Worm (Caenorhabditis elegans) whole organism, young adult: ENCODE results near the gene ZK721.3.

ENCODE experiments used
- B0261.1 ChIP-seq: sonication (generic microtip); optimal IDR thresholded peaks from 2 replicates; lab custom pipeline; 2016; ENCODE audit warnings: mild to moderate bottlenecking, missing genetic modification characterization, moderate library complexity, missing compliant biosample characterization
- C06A6.2 ChIP-seq: fragments of 200-800 bp; sonication (Bioruptor generic); conservative IDR thresholded peaks from 2 replicates; pipeline ENCODE4 v1.3.6; 2022; ENCODE audit warnings: missing genetic modification characterization, missing compliant biosample characterization
- D2030.7 ChIP-seq: fragments of 200-800 bp; sonication (Bioruptor generic); IDR thresholded peaks from 2 replicates; pipeline ENCODE4 v1.3.6; 2022; ENCODE audit warnings: missing genetic modification reagents, missing genetic modification characterization, missing compliant biosample characterization
- F39B2.1 ChIP-seq: fragments of 200-800 bp; sonication (Bioruptor generic); IDR thresholded peaks from 2 replicates; pipeline ENCODE4 v1.3.6; 2022; ENCODE audit warnings: missing genetic modification reagents, missing genetic modification characterization, missing compliant biosample characterization
- F57A8.1 ChIP-seq: fragments of 200-800 bp; sonication (Bioruptor generic); optimal IDR thresholded peaks from 2 replicates; lab custom pipeline; 2018; ENCODE audit warnings: mild to moderate bottlenecking, missing genetic modification characterization, moderate library complexity, missing compliant biosample characterization
- F57C9.4 ChIP-seq: sonication (generic microtip); optimal IDR thresholded peaks from 2 replicates; lab custom pipeline; 2017; ENCODE audit warnings: mild to moderate bottlenecking, missing genetic modification characterization, missing compliant biosample characterization
- K12H6.12 ChIP-seq: fragments of 200-800 bp; sonication (Bioruptor generic); optimal IDR thresholded peaks from 2 replicates; lab custom pipeline; 2018; ENCODE audit warnings: mild to moderate bottlenecking, missing genetic modification characterization, missing compliant biosample characterization
- T07F8.4 ChIP-seq: sonication (generic microtip); optimal IDR thresholded peaks from 2 replicates; lab custom pipeline; 2016; ENCODE audit warnings: mild to moderate bottlenecking, missing genetic modification characterization, moderate library complexity, missing compliant biosample characterization
- Y95B8A.8 ChIP-seq: fragments of 200-800 bp; sonication (Bioruptor generic); IDR thresholded peaks from 2 replicates; pipeline ENCODE4 v1.3.6; 2022; ENCODE audit warnings: missing genetic modification reagents, missing genetic modification characterization, missing compliant biosample characterization
- ZK185.1 ChIP-seq: sonication (generic microtip); optimal IDR thresholded peaks from 2 replicates; lab custom pipeline; 2016; ENCODE audit warnings: mild to moderate bottlenecking, missing genetic modification characterization, missing compliant biosample characterization; ENCODE audit not compliant: poor library complexity, severe bottlenecking
- ama-1 ChIP-seq, 3 experiments: fragments of 150-350 bp in 1 of 3; sonication (generic microtip) in 2 of 3; optimal IDR thresholded peaks; 2 replicates each; lab custom pipeline; 2014 to 2018; ENCODE audit warnings: missing biosample characterization in 2 of 3, missing genetic modification characterization in 2 of 3, missing genetic modification reagents in 2 of 3
- athp-1 ChIP-seq: sonication (generic microtip); optimal IDR thresholded peaks from 2 replicates; lab custom pipeline; 2017; ENCODE audit warnings: mild to moderate bottlenecking, missing genetic modification characterization, missing compliant biosample characterization
- attf-5 ChIP-seq: fragments of 200-800 bp; sonication (Bioruptor generic); optimal IDR thresholded peaks from 2 replicates; lab custom pipeline; 2018; ENCODE audit warnings: mild to moderate bottlenecking, missing genetic modification characterization, missing compliant biosample characterization
- bed-1 ChIP-seq: fragments of 200-800 bp; sonication (Bioruptor generic); IDR thresholded peaks from 2 replicates; pipeline ENCODE4 v1.3.6; 2022; ENCODE audit warnings: missing genetic modification reagents, missing genetic modification characterization, missing compliant biosample characterization
- ceh-100 ChIP-seq: fragments of 200-800 bp; sonication (Bioruptor generic); IDR thresholded peaks from 2 replicates; pipeline ENCODE4 v1.3.6; 2022; ENCODE audit warnings: missing genetic modification reagents, missing genetic modification characterization, missing compliant biosample characterization
- ceh-27 ChIP-seq: fragments of 200-800 bp; sonication (Bioruptor generic); optimal IDR thresholded peaks from 2 replicates; lab custom pipeline; 2018; ENCODE audit warnings: mild to moderate bottlenecking, missing genetic modification characterization, moderate library complexity, missing compliant biosample characterization
- ceh-58 ChIP-seq: fragments of 200-800 bp; sonication (Bioruptor generic); IDR thresholded peaks from 2 replicates; pipeline ENCODE4 v1.3.6; 2022; ENCODE audit warnings: missing genetic modification characterization, missing compliant biosample characterization
- egl-44 ChIP-seq: fragments of 200-800 bp; sonication (Bioruptor generic); IDR thresholded peaks from 2 replicates; pipeline ENCODE4 v1.3.6; 2022; ENCODE audit warnings: missing genetic modification reagents, missing genetic modification characterization, missing compliant biosample characterization
- egrh-3 ChIP-seq: fragments of 200-800 bp; sonication (Bioruptor generic); IDR thresholded peaks from 2 replicates; pipeline ENCODE4 v1.3.6; 2022; ENCODE audit warnings: missing genetic modification reagents, missing genetic modification characterization, missing compliant biosample characterization
- him-1 ChIP-seq: sonication (generic microtip); optimal IDR thresholded peaks from 2 replicates; lab custom pipeline; 2016; ENCODE audit warnings: missing genotype, missing genetic modification reagents, missing genetic modification characterization, missing compliant biosample characterization
- hlh-26 ChIP-seq: fragments of 200-800 bp; sonication (Bioruptor generic); conservative IDR thresholded peaks from 2 replicates; pipeline ENCODE4 v1.3.6; 2022; ENCODE audit warnings: missing genetic modification reagents, missing genetic modification characterization, missing compliant biosample characterization
- hrde-1 ChIP-seq: sonication (generic microtip); optimal IDR thresholded peaks from 2 replicates; lab custom pipeline; 2016; ENCODE audit warnings: missing genetic modification characterization, mild to moderate bottlenecking, missing compliant biosample characterization, moderate library complexity, missing genotype, missing genetic modification reagents, borderline replicate concordance
- lin-26 ChIP-seq: fragments of 200-800 bp; sonication (Bioruptor generic); IDR thresholded peaks from 2 replicates; pipeline ENCODE4 v1.3.6; 2022; ENCODE audit warnings: missing genetic modification reagents, missing genetic modification characterization, missing compliant biosample characterization
- lin-40 ChIP-seq: sonication (generic microtip); optimal IDR thresholded peaks from 2 replicates; lab custom pipeline; 2016; ENCODE audit warnings: missing genetic modification characterization, mild to moderate bottlenecking, missing compliant biosample characterization, missing genotype, missing genetic modification reagents
- lir-1 ChIP-seq: fragments of 200-800 bp; sonication (Bioruptor generic); conservative IDR thresholded peaks from 2 replicates; pipeline ENCODE4 v1.3.6; 2022; ENCODE audit warnings: missing genetic modification reagents, missing genetic modification characterization, missing compliant biosample characterization
- lsl-1 ChIP-seq: fragments of 200-800 bp; sonication (Bioruptor generic); optimal IDR thresholded peaks from 2 replicates; lab custom pipeline; 2018; ENCODE audit warnings: mild to moderate bottlenecking, missing genetic modification characterization, moderate library complexity, missing compliant biosample characterization
- lsy-27 ChIP-seq: sonication (generic microtip); optimal IDR thresholded peaks from 2 replicates; lab custom pipeline; 2017; ENCODE audit warnings: missing genetic modification characterization, mild to moderate bottlenecking, missing compliant biosample characterization, antibody characterized with exemption, missing genotype, borderline replicate concordance; ENCODE audit not compliant: insufficient read depth
- madf-3 ChIP-seq: fragments of 200-800 bp; sonication (Bioruptor generic); IDR thresholded peaks from 2 replicates; pipeline ENCODE4 v1.3.6; 2022; ENCODE audit warnings: missing genetic modification reagents, missing genetic modification characterization, missing compliant biosample characterization
- mxl-1 ChIP-seq: sonication (generic microtip); optimal IDR thresholded peaks from 2 replicates; lab custom pipeline; 2016; ENCODE audit warnings: missing genetic modification characterization, missing compliant biosample characterization
- nfya-2 ChIP-seq: fragments of 200-800 bp; sonication (Bioruptor generic); IDR thresholded peaks from 2 replicates; pipeline ENCODE4 v1.3.6; 2022; ENCODE audit warnings: missing genetic modification reagents, missing genetic modification characterization, missing compliant biosample characterization
- nhr-27 ChIP-seq: fragments of 200-800 bp; sonication (Bioruptor generic); optimal IDR thresholded peaks from 2 replicates; lab custom pipeline; 2018; ENCODE audit warnings: mild to moderate bottlenecking, missing genetic modification characterization, moderate library complexity, missing compliant biosample characterization
- pbrm-1 ChIP-seq: fragments of 200-800 bp; sonication (Bioruptor generic); IDR thresholded peaks from 2 replicates; pipeline ENCODE4 v1.3.6; 2022; ENCODE audit warnings: missing genetic modification reagents, missing genetic modification characterization, missing compliant biosample characterization
- repo-1 ChIP-seq: sonication (generic microtip); optimal IDR thresholded peaks from 2 replicates; lab custom pipeline; 2017; ENCODE audit warnings: mild to moderate bottlenecking, missing genetic modification characterization, missing compliant biosample characterization
- snpc-4 ChIP-seq, 5 experiments: fragments of 150-350 bp in 1 of 5; sonication (generic microtip) in 4 of 5; optimal IDR thresholded peaks; 2 replicates each; lab custom pipeline; 2014 to 2018; ENCODE audit warnings: missing genetic modification characterization in 5 of 5, missing biosample characterization in 3 of 5, antibody characterized with exemption in 2 of 5, mild to moderate bottlenecking in 2 of 5, missing compliant biosample characterization in 2 of 5, missing genotype in 2 of 5, moderate library complexity in 2 of 5, missing genetic modification reagents in 1 of 5
- tbp1 ChIP-seq: fragments of 200-800 bp; sonication (Bioruptor generic); optimal IDR thresholded peaks from 2 replicates; lab custom pipeline; 2018; ENCODE audit warnings: mild to moderate bottlenecking, missing genetic modification characterization, missing compliant biosample characterization
- tbx-9 ChIP-seq: sonication (generic microtip); optimal IDR thresholded peaks from 2 replicates; lab custom pipeline; 2016; ENCODE audit warnings: borderline replicate concordance, missing genetic modification characterization, inconsistent platforms, missing compliant biosample characterization
- unc-130 ChIP-seq: sonication (generic microtip); optimal IDR thresholded peaks from 2 replicates; lab custom pipeline; 2016; ENCODE audit warnings: missing genetic modification reagents, missing genetic modification characterization, missing compliant biosample characterization
- ztf-18 ChIP-seq: sonication (generic microtip); optimal IDR thresholded peaks from 2 replicates; lab custom pipeline; 2016; ENCODE audit warnings: missing genotype, mild to moderate bottlenecking, missing genetic modification characterization, missing compliant biosample characterization
- ztf-25 ChIP-seq: fragments of 200-800 bp; sonication (Bioruptor generic); IDR thresholded peaks from 2 replicates; pipeline ENCODE4 v1.3.6; 2022; ENCODE audit warnings: missing genetic modification reagents, missing genetic modification characterization, missing compliant biosample characterization
- ztf-26 ChIP-seq: sonication (generic microtip); optimal IDR thresholded peaks from 2 replicates; lab custom pipeline; 2017; ENCODE audit warnings: missing genetic modification characterization, missing compliant biosample characterization
- ztf-3 ChIP-seq: fragments of 200-800 bp; sonication (Bioruptor generic); optimal IDR thresholded peaks from 2 replicates; lab custom pipeline; 2018; ENCODE audit warnings: mild to moderate bottlenecking, missing genetic modification characterization, missing compliant biosample characterization

The ZK721.3 gene

ce11 chrX:8741629-8742170 lies 42.6 kb upstream of the ZK721.3 start (continued):
- no peak for TF ChIP-seq ztf-26
- no peak for TF ChIP-seq repo-1 (tag; lab: Kevin White, UChicago)
- TF ChIP-seq C06A6.2 (GFP tag; lab: Robert Waterston, UW), result no peak
- TF ChIP-seq F57C9.4 (tag; lab: Kevin White, UChicago), result no peak
- TF ChIP-seq him-1 (tag; lab: Kevin White, UChicago), result no peak
- TF ChIP-seq tbx-9 (tag; lab: Kevin White, UChicago), result no peak
- TF ChIP-seq ZK185.1 (tag; lab: Kevin White, UChicago), result no peak
- no peak for TF ChIP-seq ceh-27
- no peak for TF ChIP-seq bed-1
- TF ChIP-seq egrh-3 (GFP tag; lab: Robert Waterston, UW), result peak; percentile 52; the same call in 1 of the 2 replicates
- TF ChIP-seq ztf-25 (GFP tag; lab: Robert Waterston, UW), result no peak
- no peak for TF ChIP-seq ama-1 (optimal IDR thresholded peaks at IDR 0.05; lab: Kevin White, UChicago)
- no peak for TF ChIP-seq ama-1 (GFP tag; optimal IDR thresholded peaks at IDR 0.05; lab: Kevin White, UChicago)
- no peak for TF ChIP-seq mxl-1 (tag; lab: Kevin White, UChicago)
- 0 out of 2 replicates have a peak, but pooled peaks have one; percentile 8 for TF ChIP-seq lin-26 (GFP tag; lab: Robert Waterston, UW)
- no peak for TF ChIP-seq hlh-26 (GFP tag; lab: Robert Waterston, UW)
- TF ChIP-seq F39B2.1 (GFP tag; lab: Robert Waterston, UW), result no peak
- TF ChIP-seq pbrm-1 (GFP tag; lab: Robert Waterston, UW), result 0 out of 2 replicates have a peak, but pooled peaks have one; percentile 26
- TF ChIP-seq F57A8.1 (GFP tag; lab: Kevin White, UChicago), result no peak
- no peak for TF ChIP-seq athp-1 (tag; lab: Kevin White, UChicago)
- TF ChIP-seq hrde-1, result no peak
- TF ChIP-seq egl-44 (GFP tag; lab: Robert Waterston, UW), result no peak

- no peak for TF ChIP-seq D2030.7
- no peak for TF ChIP-seq tbp1 (GFP tag; lab: Kevin White, UChicago)
- no peak for TF ChIP-seq nfya-2 (GFP tag; lab: Robert Waterston, UW)
- no peak for TF ChIP-seq mxl-1 (tag; lab: Kevin White, UChicago)
- no peak for TF ChIP-seq madf-3 (GFP tag; lab: Robert Waterston, UW)
- no peak for TF ChIP-seq unc-130
- TF ChIP-seq ztf-25 (GFP tag; lab: Robert Waterston, UW), result no peak
- no peak for TF ChIP-seq hrde-1
- TF ChIP-seq lsl-1 (GFP tag; lab: Kevin White, UChicago), result no peak
- TF ChIP-seq ztf-18 (tag; lab: Kevin White, UChicago), result no peak
- no peak for TF ChIP-seq T07F8.4 (tag; lab: Kevin White, UChicago)
- TF ChIP-seq K12H6.12, result no peak
Observed at ce11 chrX:8742896-8743295, 41.4 kb upstream of the ZK721.3 start, which contains the start of gene M02D8.7. Gene M02D8.7, minus strand, starts transcription at chrX:8742996.

- no peak for TF ChIP-seq Y95B8A.8 (GFP tag; lab: Robert Waterston, UW)
- no peak for TF ChIP-seq madf-3 (GFP tag; lab: Robert Waterston, UW)
- no peak for TF ChIP-seq attf-5 (GFP tag; lab: Kevin White, UChicago)
- no peak for TF ChIP-seq lsy-27 (tag; lab: Kevin White, UChicago)
- no peak for TF ChIP-seq bed-1
- no peak for TF ChIP-seq ceh-58 (GFP tag; lab: Robert Waterston, UW)
- TF ChIP-seq F39B2.1 (GFP tag; lab: Robert Waterston, UW), result no peak
- no peak for TF ChIP-seq ceh-100 (GFP tag; lab: Robert Waterston, UW)
- no peak for TF ChIP-seq repo-1 (tag; lab: Kevin White, UChicago)
- no peak for TF ChIP-seq ztf-3
- TF ChIP-seq lin-40 (tag; lab: Kevin White, UChicago), result no peak
- no peak for TF ChIP-seq snpc-4 (GFP tag; optimal IDR thresholded peaks at IDR 0.05; lab: Kevin White, UChicago)
- no peak for TF ChIP-seq snpc-4 (tag; optimal IDR thresholded peaks at IDR 0.05; lab: Kevin White, UChicago)
- no peak for TF ChIP-seq lir-1
- no peak for TF ChIP-seq nhr-27
- no peak for TF ChIP-seq B0261.1 (tag; lab: Kevin White, UChicago)
- no peak for TF ChIP-seq unc-130
- TF ChIP-seq, all 124 proteins: peak for 0
Observed at ce11 chrX:8744192-8744985, 39.9 kb upstream of the ZK721.3 start.
